Worm (Caenorhabditis elegans): Measurements from ENCODE around the gene K07E3.9.

Gene K07E3.9

ce11 chrX:8083919-8084318 is 24.1 kb upstream of the K07E3.9 start, which contains the start of gene K07E3.4 (continued):
- TF ChIP-seq nhr-25 (tag; optimal IDR thresholded peaks at IDR 0.05): peak; percentile 82
- no peak for TF ChIP-seq daf-12 (tag; optimal IDR thresholded peaks at IDR 0.05)
- TF ChIP-seq nhr-43 (tag; optimal IDR thresholded peaks at IDR 0.05; ENCODE audit: poor library complexity, severe bottlenecking): peak; percentile 78
- no peak for TF ChIP-seq zag-1 (tag; optimal IDR thresholded peaks at IDR 0.05)
- no peak for TF ChIP-seq skn-1 (tag; optimal IDR thresholded peaks at IDR 0.05)
- no peak for TF ChIP-seq lin-39 (tag; optimal IDR thresholded peaks at IDR 0.05)
- no peak for TF ChIP-seq fkh-10 (GFP tag; optimal IDR thresholded peaks at IDR 0.05)
- no peak for TF ChIP-seq egl-5 (tag; optimal IDR thresholded peaks at IDR 0.05)
- no peak for TF ChIP-seq unc-62 (GFP tag; optimal IDR thresholded peaks at IDR 0.05)
- TF ChIP-seq elt-2 (tag; optimal IDR thresholded peaks at IDR 0.05): peak; percentile 78
- TF ChIP-seq fkh-2 (tag; optimal IDR thresholded peaks at IDR 0.05): no peak
- no peak for TF ChIP-seq unc-39 (tag; optimal IDR thresholded peaks at IDR 0.05)
- TF ChIP-seq mdl-1 (tag; optimal IDR thresholded peaks at IDR 0.05): peak; percentile 88
- no peak for TF ChIP-seq ztf-11 (tag; optimal IDR thresholded peaks at IDR 0.05)
- no peak for TF ChIP-seq R02D3.7 (tag; optimal IDR thresholded peaks at IDR 0.05)

ce11 chrX:8084669-8085068 is 23.4 kb upstream of the K07E3.9 start:
- TF ChIP-seq egl-5 (tag; optimal IDR thresholded peaks at IDR 0.05): no peak

DNA sequence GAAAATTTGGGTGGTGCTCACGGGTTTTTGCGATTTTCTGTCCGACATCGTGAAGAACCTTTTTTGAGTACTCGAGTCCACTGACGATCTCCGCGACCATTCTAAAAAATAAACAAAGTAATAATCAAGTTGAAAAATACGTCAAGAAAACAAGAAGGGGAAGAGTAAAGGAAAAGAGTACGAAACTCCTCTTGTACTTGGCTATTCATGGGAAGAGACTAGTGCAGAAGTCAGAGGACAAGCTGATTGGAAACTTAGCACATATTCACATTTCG is 21.6 kb upstream of the K07E3.9 start, which contains the start of gene dao-3:
TSS of gene dao-3 (minus strand) at position 101 of the 275 bp plus-strand sequence.
- no peak for TF ChIP-seq pha-4 (tag; optimal IDR thresholded peaks at IDR 0.05)
- TF ChIP-seq skn-1 (tag; optimal IDR thresholded peaks at IDR 0.05): no peak
- no peak for TF ChIP-seq fkh-2 (tag; optimal IDR thresholded peaks at IDR 0.05)
- TF ChIP-seq ceh-16 (tag; optimal IDR thresholded peaks at IDR 0.05): no peak
- TF ChIP-seq nhr-43 (tag; optimal IDR thresholded peaks at IDR 0.05; ENCODE audit: poor library complexity, severe bottlenecking): no peak
- TF ChIP-seq nhr-28 (tag; optimal IDR thresholded peaks at IDR 0.05): no peak
- TF ChIP-seq nfya-1 (tag; optimal IDR thresholded peaks at IDR 0.05; ENCODE audit: insufficient read depth): no peak
- no peak for TF ChIP-seq jun-1 (tag; optimal IDR thresholded peaks at IDR 0.05)
- no peak for TF ChIP-seq elt-2 (tag; optimal IDR thresholded peaks at IDR 0.05)

- peak; percentile 3 for TF ChIP-seq fos-1 (tag; optimal IDR thresholded peaks at IDR 0.05)
- no peak for TF ChIP-seq lsy-12 (tag; optimal IDR thresholded peaks at IDR 0.05)
- peak; percentile 63 for TF ChIP-seq ceh-28 (tag; optimal IDR thresholded peaks at IDR 0.05)
- no peak for TF ChIP-seq elt-1 (tag; optimal IDR thresholded peaks at IDR 0.05)
Measured at ce11 chrX:8086725-8087641, 21.0 kb upstream of the K07E3.9 start.

ce11 chrX:8088474-8088873 is 19.5 kb upstream of the K07E3.9 start, which contains the start of gene vem-1:
Gene vem-1 (minus strand): TSS chrX:8088574.
- no peak for TF ChIP-seq unc-39 (tag; optimal IDR thresholded peaks at IDR 0.05)
- TF ChIP-seq ztf-4 (tag; optimal IDR thresholded peaks at IDR 0.05): no peak
- TF ChIP-seq mml-1 (tag; optimal IDR thresholded peaks at IDR 0.05): no peak
- TF ChIP-seq nhr-43 (tag; optimal IDR thresholded peaks at IDR 0.05; ENCODE audit: poor library complexity, severe bottlenecking): no peak
- TF ChIP-seq pqm-1 (tag; optimal IDR thresholded peaks at IDR 0.05): no peak
- TF ChIP-seq aly-2 (tag; optimal IDR thresholded peaks at IDR 0.05): no peak
- TF ChIP-seq elt-1 (tag; optimal IDR thresholded peaks at IDR 0.05): no peak
- TF ChIP-seq jun-1 (tag; optimal IDR thresholded peaks at IDR 0.05): no peak
- TF ChIP-seq daf-12 (tag; optimal IDR thresholded peaks at IDR 0.05): no peak
- no peak for TF ChIP-seq unc-62 (GFP tag; optimal IDR thresholded peaks at IDR 0.05)

DNA sequence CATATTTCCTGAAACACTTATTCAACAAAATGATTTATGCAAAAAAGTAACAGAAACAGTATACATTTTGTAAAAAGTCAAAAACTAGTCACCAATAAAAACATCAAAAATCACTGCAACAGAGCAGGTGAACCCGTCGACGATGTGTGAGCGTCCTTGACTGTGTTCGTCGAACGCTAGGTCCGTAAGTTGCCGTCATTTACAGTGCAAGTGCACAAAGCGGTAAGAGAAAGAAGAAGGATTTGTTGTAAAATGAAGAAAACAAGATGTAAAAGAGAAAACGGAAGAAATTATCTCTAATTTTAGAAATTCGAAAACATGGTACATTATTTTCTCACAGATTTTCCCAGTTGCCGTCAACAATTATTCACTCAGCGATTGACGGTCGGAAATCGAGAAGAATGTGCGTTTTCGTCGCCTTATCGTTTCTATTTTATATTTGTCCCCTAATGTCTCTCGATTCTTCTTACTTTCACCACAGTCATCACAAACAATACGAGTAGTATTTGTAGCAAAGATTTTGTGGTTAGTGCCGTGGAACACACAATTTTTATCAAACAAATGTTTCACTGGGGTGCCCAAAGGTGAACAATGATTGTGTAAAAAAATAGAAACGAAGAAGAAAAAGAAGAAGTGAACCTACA is 18.6 kb upstream of the K07E3.9 start:
- no peak for TF ChIP-seq ceh-9 (tag; optimal IDR thresholded peaks at IDR 0.05)
- no peak for TF ChIP-seq nhr-23 (tag; optimal IDR thresholded peaks at IDR 0.05)
- TF ChIP-seq pqm-1 (tag; optimal IDR thresholded peaks at IDR 0.05): peak; percentile 63
- peak; percentile 11 for TF ChIP-seq jun-1 (tag; optimal IDR thresholded peaks at IDR 0.05)
- no peak for TF ChIP-seq snpc-4 (tag; optimal IDR thresholded peaks at IDR 0.05)
- TF ChIP-seq nhr-11 (tag; optimal IDR thresholded peaks at IDR 0.05): no peak
- no peak for TF ChIP-seq nhr-76 (tag; optimal IDR thresholded peaks at IDR 0.05)
- peak; percentile 73 for TF ChIP-seq nhr-25 (tag; optimal IDR thresholded peaks at IDR 0.05)
- TF ChIP-seq aly-2 (tag; optimal IDR thresholded peaks at IDR 0.05): no peak
- peak; percentile 52 for TF ChIP-seq nhr-43 (tag; optimal IDR thresholded peaks at IDR 0.05; ENCODE audit: poor library complexity, severe bottlenecking)
- TF ChIP-seq lin-15B (tag; optimal IDR thresholded peaks at IDR 0.05): no peak
- peak; percentile 7 for TF ChIP-seq hmg-11 (tag; optimal IDR thresholded peaks at IDR 0.05)
- TF ChIP-seq pha-4 (tag; optimal IDR thresholded peaks at IDR 0.05): peak; percentile 47
- no peak for TF ChIP-seq nhr-28 (tag; optimal IDR thresholded peaks at IDR 0.05)
- no peak for TF ChIP-seq nhr-237 (tag; optimal IDR thresholded peaks at IDR 0.05)
- peak; percentile 82 for TF ChIP-seq elt-2 (tag; optimal IDR thresholded peaks at IDR 0.05)
- TF ChIP-seq egl-5 (tag; optimal IDR thresholded peaks at IDR 0.05): no peak
- TF ChIP-seq mdl-1 (tag; optimal IDR thresholded peaks at IDR 0.05): no peak
